Fruit fly (Drosophila melanogaster): ENCODE data around the gene CG4278.

CG4278 gene

DNA sequence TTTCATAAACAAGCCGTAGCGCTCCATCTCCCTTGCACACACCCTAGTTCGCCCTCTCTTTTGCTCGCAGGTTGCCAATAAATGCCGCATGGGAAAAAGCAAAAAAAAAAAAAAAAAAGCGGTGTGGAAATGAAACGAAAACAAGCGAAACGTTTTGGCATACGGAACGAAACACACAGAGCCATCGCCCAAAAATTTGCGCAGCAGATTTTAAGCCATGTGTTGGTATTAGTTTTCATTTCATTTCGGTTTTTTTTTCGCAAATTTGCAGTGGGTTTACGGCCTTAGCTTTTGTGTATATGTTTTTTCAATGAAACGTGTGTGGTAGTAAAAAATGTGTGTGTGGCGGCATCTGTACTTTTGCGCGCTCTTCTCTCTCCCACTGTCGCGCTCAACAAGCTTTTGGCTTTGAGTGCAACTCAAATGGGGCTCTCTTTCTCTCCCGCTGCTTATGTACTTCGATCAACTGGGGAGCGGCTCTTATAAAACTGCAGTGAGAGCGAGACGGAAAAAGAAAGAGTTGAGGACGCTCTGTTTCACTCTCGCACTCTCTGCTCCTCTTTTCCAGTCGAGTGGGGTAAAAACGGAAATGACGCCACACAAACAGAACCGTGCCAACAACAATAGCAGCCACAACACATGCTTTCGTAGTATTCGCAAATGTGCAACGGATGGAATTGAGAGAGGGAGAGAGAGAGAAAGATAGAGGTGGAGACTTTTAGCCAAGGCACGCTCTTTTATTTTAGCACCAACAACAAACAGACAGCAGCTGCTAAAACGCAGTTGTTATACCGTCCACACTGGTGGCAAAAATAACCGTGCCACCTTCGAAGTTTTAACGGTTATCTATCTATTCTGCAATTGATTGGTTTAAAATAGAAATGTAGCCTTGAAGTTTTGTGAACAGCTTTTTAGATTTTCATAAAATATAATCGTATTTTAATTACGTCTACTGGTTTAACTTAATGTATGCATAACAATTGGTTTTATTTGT is 42.3 kb upstream of the CG4278 start (continued):
- TF ChIP-seq pdm3 (GFP tag; optimal IDR thresholded peaks at IDR 0.05) (peak; percentile 71), CG6792 (GFP tag; optimal IDR thresholded peaks at IDR 0.05) (peak; percentile 56), Hr4 (GFP tag; optimal IDR thresholded peaks at IDR 0.05) (peak; percentile 63), Hr39 (GFP tag; optimal IDR thresholded peaks at IDR 0.05) (peak; percentile 74), Eip78C (GFP tag) (peak; percentile 90), CG3032 (tag; optimal IDR thresholded peaks at IDR 0.05) (peak; percentile 52), CG8119 (GFP tag; IDR thresholded peaks at IDR 0.05) (no peak), eg (GFP tag; IDR thresholded peaks at IDR 0.05) (no peak), CG9139 (GFP tag; optimal IDR thresholded peaks at IDR 0.05) (peak; percentile 39), ss (GFP tag; optimal IDR thresholded peaks at IDR 0.05) (peak in 1 of 2 experiments; percentile 69), CG6808 (GFP tag; optimal IDR thresholded peaks at IDR 0.05) (peak; percentile 52), Sox15 (GFP tag; optimal IDR thresholded peaks at IDR 0.05) (peak; percentile 32), Sox102F (GFP tag; optimal IDR thresholded peaks at IDR 0.05) (peak; percentile 75), Ets21C (GFP tag; optimal IDR thresholded peaks at IDR 0.05) (peak; percentile 49), Met (GFP tag; optimal IDR thresholded peaks at IDR 0.05) (peak; percentile 67), CG11294 (GFP tag; IDR thresholded peaks at IDR 0.05) (no peak), vri (GFP tag; optimal IDR thresholded peaks at IDR 0.05) (peak; percentile 85), CG10631 (GFP tag; optimal IDR thresholded peaks at IDR 0.05) (peak; percentile 56), CG6276 (GFP tag; optimal IDR thresholded peaks at IDR 0.05) (peak; percentile 58), Eip75B (GFP tag; optimal IDR thresholded peaks at IDR 0.05) (peak; percentile 58), fd85E (GFP tag; optimal IDR thresholded peaks at IDR 0.05) (peak; percentile 67), spab (GFP tag; optimal IDR thresholded peaks at IDR 0.05) (peak; percentile 46), achi (GFP tag; optimal IDR thresholded peaks at IDR 0.05) (peak; percentile 66)

DNA sequence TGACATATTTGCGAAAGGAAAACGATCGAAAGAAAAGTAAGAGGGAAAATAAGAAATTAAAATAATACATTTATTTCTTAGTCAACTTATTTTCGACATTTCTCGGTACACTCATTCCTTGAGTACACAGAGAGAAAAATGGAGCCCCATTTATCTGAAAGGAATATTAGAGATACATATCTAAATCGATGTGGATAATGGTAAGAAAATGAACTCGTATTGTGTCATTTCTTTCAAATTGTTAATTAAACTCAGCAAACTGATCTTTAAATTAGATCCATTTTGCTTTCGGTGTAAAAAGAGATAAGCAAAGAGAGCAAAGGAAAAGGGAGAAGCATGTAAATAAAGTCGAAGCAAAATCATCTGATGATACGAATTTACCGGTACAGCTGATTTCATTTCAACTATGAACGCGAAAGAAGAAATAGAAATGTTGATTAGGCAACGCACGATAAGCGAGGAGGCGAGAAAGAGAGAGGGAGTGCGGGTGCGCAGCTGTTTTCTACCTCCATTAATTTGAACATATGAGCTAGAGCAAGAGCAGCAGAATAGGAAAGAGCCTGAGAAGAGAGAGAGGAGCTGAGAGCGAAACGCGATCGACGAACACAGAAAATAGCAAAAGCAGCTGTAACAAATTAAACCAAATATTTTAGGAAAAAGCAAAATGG is 41.0 kb upstream of the CG4278 start:
- TF ChIP-seq Met (GFP tag; optimal IDR thresholded peaks at IDR 0.05): peak; percentile 92
- peak; percentile 83 for TF ChIP-seq Eip75B (GFP tag; optimal IDR thresholded peaks at IDR 0.05)
- peak; percentile 63 for TF ChIP-seq CG4318 (GFP tag; optimal IDR thresholded peaks at IDR 0.05)
- peak; percentile 94 for TF ChIP-seq CG31627 (GFP tag; optimal IDR thresholded peaks at IDR 0.05)
- TF ChIP-seq acj6 (GFP tag; optimal IDR thresholded peaks at IDR 0.05): peak; percentile 88
- peak; percentile 94 for TF ChIP-seq Hr39 (GFP tag; optimal IDR thresholded peaks at IDR 0.05)
- TF ChIP-seq CG15336 (GFP tag; IDR thresholded peaks at IDR 0.05): no peak
- TF ChIP-seq pdm3 (GFP tag; optimal IDR thresholded peaks at IDR 0.05): peak; percentile 93
- peak; percentile 95 for TF ChIP-seq svp (GFP tag)
- peak; percentile 93 for TF ChIP-seq CG7368 (GFP tag; optimal IDR thresholded peaks at IDR 0.05)
- peak; percentile 55 for TF ChIP-seq CG6854 (GFP tag; optimal IDR thresholded peaks at IDR 0.05)
- TF ChIP-seq Hr4 (GFP tag; optimal IDR thresholded peaks at IDR 0.05): peak; percentile 87
- TF ChIP-seq CG16779 (tag; optimal IDR thresholded peaks at IDR 0.05): peak; percentile 50
- TF ChIP-seq spab (GFP tag; optimal IDR thresholded peaks at IDR 0.05): peak; percentile 54
- peak; percentile 90 for TF ChIP-seq lz (GFP tag; optimal IDR thresholded peaks at IDR 0.05)
- TF ChIP-seq salr (GFP tag; optimal IDR thresholded peaks at IDR 0.05): peak; percentile 38 to 79
- TF ChIP-seq net (GFP tag; optimal IDR thresholded peaks at IDR 0.05): peak; percentile 86
- peak; percentile 91 for TF ChIP-seq Sox14 (GFP tag; optimal IDR thresholded peaks at IDR 0.05)
- TF ChIP-seq vri (GFP tag; optimal IDR thresholded peaks at IDR 0.05): peak; percentile 85
- TF ChIP-seq CG6276 (GFP tag; optimal IDR thresholded peaks at IDR 0.05): peak; percentile 70
- peak; percentile 72 for TF ChIP-seq fd59A (GFP tag; optimal IDR thresholded peaks at IDR 0.05)
- peak; percentile 83 for TF ChIP-seq Sox15 (GFP tag; optimal IDR thresholded peaks at IDR 0.05)
- peak; percentile 71 for TF ChIP-seq Blimp-1 (GFP tag; optimal IDR thresholded peaks at IDR 0.05)
- no peak for TF ChIP-seq Hr38 (GFP tag; optimal IDR thresholded peaks at IDR 0.05)
- no peak for TF ChIP-seq fd85E (GFP tag; optimal IDR thresholded peaks at IDR 0.05)
- peak; percentile 31 for TF ChIP-seq CG9139 (GFP tag; optimal IDR thresholded peaks at IDR 0.05)
- TF ChIP-seq CG11294 (GFP tag; IDR thresholded peaks at IDR 0.05): no peak
- peak; percentile 91 for TF ChIP-seq Smox (GFP tag; optimal IDR thresholded peaks at IDR 0.05)
- peak; percentile 87 for TF ChIP-seq Ets21C (GFP tag; optimal IDR thresholded peaks at IDR 0.05)
- TF ChIP-seq CG3919 (GFP tag; optimal IDR thresholded peaks at IDR 0.05): peak; percentile 88
- TF ChIP-seq CG11762 (GFP tag; optimal IDR thresholded peaks at IDR 0.05; ENCODE audit: insufficient read depth): peak; percentile 84
- no peak for TF ChIP-seq CG8119 (GFP tag; IDR thresholded peaks at IDR 0.05)
- peak; percentile 77 for TF ChIP-seq CG8319 (GFP tag; optimal IDR thresholded peaks at IDR 0.05)
- TF ChIP-seq CG3032 (tag; optimal IDR thresholded peaks at IDR 0.05): peak; percentile 87
- peak; percentile 94 for TF ChIP-seq esn (GFP tag; optimal IDR thresholded peaks at IDR 0.05)
- TF ChIP-seq Lpt (GFP tag; optimal IDR thresholded peaks at IDR 0.05): peak; percentile 74

Measured in whole organism, prepupa.